Fruit fly (Drosophila melanogaster) whole organism, prepupa: ENCODE measurements around the gene CanA-14F.

Experiments used
- Blimp-1 ChIP-seq: fragments of 200-800 bp; sonication (Bioruptor generic); optimal IDR thresholded peaks from 3 replicates; lab custom pipeline; 2017; ENCODE audit warnings: missing biosample characterization, missing genetic modification characterization, mild to moderate bottlenecking, moderate library complexity, missing genetic modification reagents
- CG11762 ChIP-seq: fragments of 200-800 bp; sonication (Bioruptor generic); optimal IDR thresholded peaks from 3 replicates; lab custom pipeline; 2016; ENCODE audit warnings: missing biosample characterization, missing genetic modification characterization; ENCODE audit not compliant: insufficient read depth
- CG15336 ChIP-seq: fragments of 200-800 bp; sonication (Bioruptor generic); IDR thresholded peaks from 2 replicates; pipeline ENCODE4 v1.3.6; 2022; ENCODE audit warnings: missing biosample characterization, missing genetic modification characterization
- CG1621 ChIP-seq: fragments of 200-800 bp; sonication (Bioruptor generic); optimal IDR thresholded peaks from 3 replicates; lab custom pipeline; 2018; ENCODE audit warnings: missing biosample characterization, mild to moderate bottlenecking, missing genetic modification characterization
- CG32006 ChIP-seq: fragments of 200-800 bp; sonication (Bioruptor generic); optimal IDR thresholded peaks from 3 replicates; lab custom pipeline; 2017; ENCODE audit warnings: missing biosample characterization, mild to moderate bottlenecking, missing genetic modification characterization
- CG6163 ChIP-seq: fragments of 200-800 bp; sonication (Bioruptor generic); IDR thresholded peaks from 3 replicates; pipeline ENCODE4 v1.3.6; 2022; ENCODE audit warnings: missing biosample characterization, missing genetic modification characterization
- CG6854 ChIP-seq: fragments of 200-800 bp; sonication (Bioruptor generic); optimal IDR thresholded peaks from 2 replicates; lab custom pipeline; 2017; ENCODE audit warnings: missing biosample characterization, mild to moderate bottlenecking, missing genetic modification characterization
- CG8119 ChIP-seq: fragments of 200-800 bp; sonication (Bioruptor generic); IDR thresholded peaks from 3 replicates; pipeline ENCODE4 v1.3.6; 2022; ENCODE audit warnings: missing biosample characterization, missing genetic modification characterization
- CG9139 ChIP-seq: fragments of 200-800 bp; sonication (Bioruptor generic); optimal IDR thresholded peaks from 3 replicates; lab custom pipeline; 2017; ENCODE audit warnings: missing biosample characterization, mild to moderate bottlenecking, missing genetic modification characterization
- Eip75B ChIP-seq: fragments of 200-800 bp; sonication (Bioruptor generic); optimal IDR thresholded peaks from 3 replicates; lab custom pipeline; 2016; ENCODE audit warnings: missing biosample characterization, missing genetic modification characterization
- Eip78C ChIP-seq: fragments of 200-800 bp; sonication (Bioruptor generic); peaks from one replicate; lab custom pipeline; 2016; ENCODE audit warnings: missing biosample characterization, missing genetic modification characterization
- Ets96B ChIP-seq: fragments of 200-800 bp; optimal IDR thresholded peaks from 2 replicates; lab custom pipeline; 2019; ENCODE audit warnings: missing biosample characterization, mild to moderate bottlenecking, missing genetic modification characterization, moderate library complexity
- Gug ChIP-seq: fragments of 200-800 bp; sonication (Bioruptor generic); IDR thresholded peaks from 2 replicates; pipeline ENCODE4 v1.3.6; 2022; ENCODE audit warnings: missing biosample characterization, missing genetic modification characterization
- Hr4 ChIP-seq: fragments of 200-800 bp; sonication (Bioruptor generic); optimal IDR thresholded peaks from 3 replicates; lab custom pipeline; 2016; ENCODE audit warnings: missing biosample characterization, missing genetic modification characterization
- Met ChIP-seq: fragments of 200-800 bp; sonication (Bioruptor generic); optimal IDR thresholded peaks from 3 replicates; lab custom pipeline; 2016; ENCODE audit warnings: missing biosample characterization, missing genetic modification characterization
- OdsH ChIP-seq: fragments of 200-800 bp; sonication (Bioruptor generic); optimal IDR thresholded peaks from 3 replicates; lab custom pipeline; 2016; ENCODE audit warnings: missing biosample characterization, missing genetic modification characterization
- Sox102F ChIP-seq: fragments of 200-800 bp; sonication (Bioruptor generic); optimal IDR thresholded peaks from 2 replicates; lab custom pipeline; 2016; ENCODE audit warnings: missing biosample characterization, mild to moderate bottlenecking, missing genetic modification characterization
- Sox14 ChIP-seq: fragments of 200-800 bp; sonication (Bioruptor generic); optimal IDR thresholded peaks from 3 replicates; lab custom pipeline; 2016; ENCODE audit warnings: missing biosample characterization, missing genetic modification characterization
- dsx ChIP-seq: fragments of 200-800 bp; optimal IDR thresholded peaks from 3 replicates; lab custom pipeline; 2019; ENCODE audit warnings: missing biosample characterization, mild to moderate bottlenecking, missing genetic modification characterization, moderate library complexity; ENCODE audit not compliant: poor library complexity, severe bottlenecking
- eg ChIP-seq: fragments of 200-800 bp; sonication (Bioruptor generic); IDR thresholded peaks from 3 replicates; pipeline ENCODE4 v1.3.6; 2022; ENCODE audit warnings: missing biosample characterization, missing genetic modification characterization
- esn ChIP-seq: fragments of 200-800 bp; sonication (Bioruptor generic); optimal IDR thresholded peaks from 2 replicates; lab custom pipeline; 2016; ENCODE audit warnings: missing biosample characterization, mild to moderate bottlenecking, missing genetic modification characterization, moderate library complexity
- fd59A ChIP-seq: fragments of 200-800 bp; sonication (Bioruptor generic); optimal IDR thresholded peaks from 2 replicates; lab custom pipeline; 2017; ENCODE audit warnings: missing biosample characterization, mild to moderate bottlenecking, missing genetic modification characterization, missing genetic modification reagents
- fd85E ChIP-seq: fragments of 200-800 bp; sonication (Bioruptor generic); optimal IDR thresholded peaks from 3 replicates; lab custom pipeline; 2016; ENCODE audit warnings: missing biosample characterization, missing genetic modification characterization
- lz ChIP-seq: fragments of 200-800 bp; sonication (Bioruptor generic); optimal IDR thresholded peaks from 3 replicates; lab custom pipeline; 2016; ENCODE audit warnings: missing biosample characterization, missing genetic modification characterization
- pdm3 ChIP-seq: fragments of 200-800 bp; sonication (Bioruptor generic); optimal IDR thresholded peaks from 3 replicates; lab custom pipeline; 2016; ENCODE audit warnings: missing biosample characterization, missing genetic modification characterization
- salr ChIP-seq, 2 experiments: fragments of 200-800 bp; sonication (Bioruptor generic); optimal IDR thresholded peaks; 3 replicates each; lab custom pipeline; 2016 to 2018; ENCODE audit warnings: missing biosample characterization in 2 of 2, missing genetic modification characterization in 2 of 2, mild to moderate bottlenecking in 1 of 2
- spab ChIP-seq: fragments of 200-800 bp; sonication (Bioruptor generic); optimal IDR thresholded peaks from 2 replicates; lab custom pipeline; 2017; ENCODE audit warnings: missing biosample characterization, mild to moderate bottlenecking, missing genetic modification characterization, missing genetic modification reagents
- ss ChIP-seq, 2 experiments: fragments of 200-800 bp; sonication (Bioruptor generic); optimal IDR thresholded peaks; 2 replicates in 1 of 2; 3 replicates in 1 of 2; lab custom pipeline; 2017 to 2018; ENCODE audit warnings: mild to moderate bottlenecking in 2 of 2, missing biosample characterization in 2 of 2, missing genetic modification characterization in 2 of 2, moderate library complexity in 1 of 2
- svp ChIP-seq: fragments of 200-800 bp; sonication (Bioruptor generic); peaks from one replicate; lab custom pipeline; 2016; ENCODE audit warnings: missing biosample characterization, missing genetic modification characterization
- topi ChIP-seq: fragments of 200-800 bp; sonication (Bioruptor generic); optimal IDR thresholded peaks from 3 replicates; lab custom pipeline; 2016; ENCODE audit warnings: missing biosample characterization, missing genetic modification characterization

The CanA-14F gene

DNA sequence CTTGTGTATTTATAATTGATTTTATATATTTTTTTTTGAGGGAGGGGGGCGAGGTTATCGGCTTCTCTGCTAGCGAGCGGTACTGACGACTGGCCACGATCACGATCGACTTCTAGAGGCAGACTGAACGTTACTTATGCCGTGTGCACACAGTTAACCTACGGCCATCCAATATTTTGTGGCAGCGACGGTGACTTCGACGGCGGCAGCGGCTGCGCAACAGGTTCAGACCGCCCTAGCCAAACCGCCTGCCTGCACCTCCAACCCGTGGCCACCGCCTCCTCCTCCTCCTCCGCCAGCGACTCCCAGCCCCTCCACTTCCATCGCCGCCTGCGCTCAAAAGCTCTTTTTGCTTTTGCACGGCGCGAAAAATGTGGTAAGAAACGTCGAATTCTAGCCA lies 34.5 kb upstream of the CanA-14F start, which contains the start of gene CG9782:
TSS of gene CG9782 (minus strand) at position 128 of the 400 bp plus-strand sequence.
- TF ChIP-seq CG11762 (GFP tag; lab: Kevin White, UChicago) (no peak), ss (GFP tag; optimal IDR thresholded peaks at IDR 0.05; lab: Kevin White, UChicago) (peak in 1 of 2 experiments; percentile 8), Eip75B (no peak), eg (GFP tag; lab: Robert Waterston, UW) (0 out of 3 replicates have a peak, but pooled peaks have one; percentile 23), CG6163 (GFP tag; lab: Robert Waterston, UW) (0 out of 3 replicates have a peak, but pooled peaks have one; percentile 34)

DNA sequence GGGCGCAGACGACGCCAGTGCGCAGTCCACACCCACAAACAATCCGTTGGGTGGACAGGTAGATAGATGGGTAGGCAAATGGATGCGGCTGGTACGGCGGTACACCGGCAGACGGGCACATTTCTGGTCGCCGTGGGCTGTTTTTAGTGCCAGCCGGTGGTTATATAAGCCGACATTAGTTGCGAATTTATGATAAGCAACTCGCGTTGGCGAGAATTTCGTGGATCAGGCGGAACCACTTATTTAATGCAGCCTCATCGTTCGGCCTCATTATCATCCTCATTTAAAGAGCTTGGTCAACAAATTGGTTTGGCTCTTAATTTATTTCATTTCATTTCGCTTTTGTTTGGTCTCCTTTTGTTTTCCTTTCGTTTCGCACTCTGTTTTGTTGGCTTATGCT lies 31.8 kb upstream of the CanA-14F start:
- TF ChIP-seq fd85E (no peak), Sox102F (GFP tag; lab: Kevin White, UChicago) (no peak), CG32006 (GFP tag; lab: Kevin White, UChicago) (no peak), eg (GFP tag; lab: Robert Waterston, UW) (no peak), CG9139 (GFP tag; lab: Kevin White, UChicago) (no peak), CG8119 (GFP tag; lab: Robert Waterston, UW) (0 out of 3 replicates have a peak, but pooled peaks have one; percentile 3), Blimp-1 (GFP tag; lab: Kevin White, UChicago) (peak; percentile 51), Gug (GFP tag; lab: Robert Waterston, UW) (no peak), CG11762 (GFP tag; lab: Kevin White, UChicago) (no peak), OdsH (GFP tag; lab: Kevin White, UChicago) (no peak)
- TF ChIP-seq, all 60 proteins: peak for 2

DNA sequence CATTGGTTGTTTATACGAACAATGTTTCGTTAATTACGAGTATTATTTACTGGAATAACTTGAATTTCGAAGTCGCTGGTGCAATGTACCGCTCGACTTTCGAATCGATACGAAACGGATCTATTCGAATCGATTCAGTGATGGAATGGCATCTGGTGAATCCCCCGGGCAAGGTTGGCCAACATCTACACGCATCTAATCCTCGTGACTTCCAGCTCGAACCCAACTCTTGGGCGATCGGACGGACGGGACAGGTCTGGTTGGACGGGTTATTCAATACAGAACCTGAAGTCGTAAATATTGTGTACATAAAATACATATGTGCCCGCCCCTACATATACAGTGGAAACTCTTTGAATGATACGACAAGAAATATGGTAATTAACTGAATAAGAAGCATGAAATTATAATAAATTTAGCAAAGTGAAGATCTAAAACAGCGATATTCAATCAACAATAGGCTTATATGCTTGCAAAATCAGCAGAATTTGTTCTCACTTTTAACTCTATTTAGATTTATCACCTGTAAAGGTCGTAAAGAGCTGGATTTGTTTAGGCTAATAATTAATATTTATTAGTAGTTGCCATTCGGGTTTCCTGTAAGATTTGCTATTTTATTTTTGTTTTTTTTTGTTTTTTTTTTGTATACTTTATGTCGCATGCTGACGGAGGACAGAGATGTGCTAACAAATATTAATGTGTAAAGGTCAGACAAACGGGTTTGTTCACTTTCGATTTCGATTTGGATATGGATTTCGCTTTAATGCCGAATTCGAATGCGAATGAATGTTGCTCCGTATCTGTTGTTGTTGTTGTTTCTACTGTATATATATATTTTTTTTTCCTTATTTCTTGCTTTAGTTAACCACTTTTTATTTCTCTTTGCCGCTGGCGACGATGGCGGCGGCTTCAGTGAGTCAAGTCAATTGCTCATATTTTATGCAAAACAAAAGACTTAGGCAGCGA lies 30.1 kb upstream of the CanA-14F start:
- TF ChIP-seq Blimp-1 (GFP tag; lab: Kevin White, UChicago): peak; percentile 69
- TF ChIP-seq CG32006 (GFP tag; lab: Kevin White, UChicago): no peak
- TF ChIP-seq fd59A (GFP tag; lab: Kevin White, UChicago): no peak
- peak in 1 of 2 experiments; percentile 21 for TF ChIP-seq ss (GFP tag; optimal IDR thresholded peaks at IDR 0.05; lab: Kevin White, UChicago)
- no peak for TF ChIP-seq CG1621 (tag; lab: Kevin White, UChicago)
- TF ChIP-seq pdm3: no peak
- no peak for TF ChIP-seq salr (GFP tag; optimal IDR thresholded peaks at IDR 0.05; lab: Kevin White, UChicago)
- TF ChIP-seq spab: no peak
- TF ChIP-seq Eip78C: peak; percentile 66
- TF ChIP-seq CG6163 (GFP tag; lab: Robert Waterston, UW): peak; percentile 19; the same call in 1 of the 3 replicates
- peak; percentile 44 for TF ChIP-seq svp (GFP tag; lab: Kevin White, UChicago)
- TF ChIP-seq, all 60 proteins: peak for 5

DNA sequence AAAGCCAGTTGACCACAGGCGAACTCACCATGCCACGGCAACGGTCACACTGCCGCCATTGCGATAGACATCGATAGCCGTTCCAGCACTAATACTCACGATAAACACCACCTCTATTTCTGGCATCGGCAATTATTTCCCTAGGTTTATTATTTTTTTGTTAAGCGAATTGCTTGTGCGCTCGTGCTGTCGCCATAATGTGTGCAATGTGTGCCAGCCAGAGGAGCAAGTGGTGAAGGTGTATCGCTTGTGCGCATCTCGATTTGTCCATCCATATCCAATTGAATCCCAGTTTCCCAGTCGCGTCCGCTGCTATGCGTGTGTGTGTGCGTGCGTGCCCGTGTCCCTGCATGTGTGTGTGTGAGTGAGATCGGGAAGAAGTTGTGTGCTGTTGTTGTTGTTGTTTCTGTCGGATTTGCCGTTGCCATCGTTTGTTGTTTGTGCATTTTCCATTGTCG lies 23.7 kb upstream of the CanA-14F start, which contains the start of gene mbt:
TSS of gene mbt (plus strand) at position 85 of the 458 bp plus-strand sequence.
- TF ChIP-seq Blimp-1 (GFP tag; lab: Kevin White, UChicago) (no peak), ss (GFP tag; optimal IDR thresholded peaks at IDR 0.05; lab: Kevin White, UChicago) (peak; percentile 31 to 58), Sox14 (peak; percentile 15), CG6854 (peak; percentile 4), CG6163 (GFP tag; lab: Robert Waterston, UW) (no peak; the same call in 2 of the 3 replicates), dsx (peak; percentile 20), Ets96B (no peak), Hr4 (no peak), Gug (GFP tag; lab: Robert Waterston, UW) (no peak), eg (GFP tag; lab: Robert Waterston, UW) (0 out of 3 replicates have a peak, but pooled peaks have one; percentile 11), spab (no peak), fd85E (no peak), esn (peak; percentile 22), Eip78C (peak; percentile 10), CG8119 (GFP tag; lab: Robert Waterston, UW) (peak; percentile 22; the same call in 1 of the 3 replicates)

DNA sequence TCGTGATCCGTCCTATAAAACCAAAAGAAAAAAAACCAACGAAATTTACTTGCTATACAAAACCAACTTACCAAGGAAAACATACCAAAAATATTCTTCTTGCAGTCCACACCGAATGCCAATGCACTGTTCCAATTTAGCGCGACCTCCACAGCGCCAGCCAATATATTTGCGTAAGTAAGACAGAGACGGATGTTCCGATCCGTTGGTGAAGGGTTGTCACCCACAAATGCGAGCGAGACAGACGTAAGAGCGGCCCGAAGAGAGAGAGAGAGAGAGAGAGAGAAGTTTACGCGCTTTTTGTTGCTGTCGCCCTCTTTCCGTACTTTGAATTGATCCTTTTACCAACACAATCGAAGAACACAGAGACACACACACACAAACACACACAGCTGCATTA lies 20.9 kb upstream of the CanA-14F start:
- TF ChIP-seq fd85E (no peak), CG15336 (GFP tag; lab: Robert Waterston, UW) (no peak), lz (no peak), topi (GFP tag; lab: Kevin White, UChicago) (no peak), ss (GFP tag; optimal IDR thresholded peaks at IDR 0.05; lab: Kevin White, UChicago) (peak in 1 of 2 experiments; percentile 4), CG1621 (tag; lab: Kevin White, UChicago) (peak; percentile 45), Met (GFP tag; lab: Kevin White, UChicago) (no peak)
